Worm (Caenorhabditis elegans): ENCODE data around the gene nep-10.

Gene nep-10

DNA sequence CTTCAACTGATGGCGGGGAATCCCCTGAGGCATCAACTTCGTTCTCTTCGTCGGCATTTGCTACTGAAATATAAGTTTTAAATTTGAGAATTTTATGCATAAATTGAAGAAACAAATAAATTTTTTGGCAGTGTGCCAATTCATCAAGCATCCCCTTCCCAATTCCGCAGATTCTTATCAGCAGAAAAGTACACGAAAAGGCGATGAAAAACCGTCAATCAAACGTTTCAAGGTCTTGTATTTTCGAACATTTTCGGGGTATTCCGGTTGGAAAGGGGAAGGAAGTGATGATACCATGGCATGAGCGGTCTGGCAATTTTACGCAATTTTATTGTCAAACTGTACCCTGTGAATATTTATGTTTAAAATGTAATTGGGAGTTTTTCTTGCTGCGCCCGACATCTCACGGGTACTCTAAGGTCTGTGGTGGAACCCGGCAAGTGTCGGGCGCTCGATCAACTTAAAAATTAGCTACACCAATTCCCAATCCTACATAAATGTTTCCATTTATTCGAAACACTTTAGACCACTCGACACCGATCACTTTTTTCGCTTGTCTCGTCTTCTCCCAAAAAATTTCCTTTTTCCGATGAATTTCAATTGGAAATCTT, 32.2 kb upstream of the nep-10 start:
- no peak for TF ChIP-seq unc-62 (GFP tag; optimal IDR thresholded peaks at IDR 0.05)

DNA sequence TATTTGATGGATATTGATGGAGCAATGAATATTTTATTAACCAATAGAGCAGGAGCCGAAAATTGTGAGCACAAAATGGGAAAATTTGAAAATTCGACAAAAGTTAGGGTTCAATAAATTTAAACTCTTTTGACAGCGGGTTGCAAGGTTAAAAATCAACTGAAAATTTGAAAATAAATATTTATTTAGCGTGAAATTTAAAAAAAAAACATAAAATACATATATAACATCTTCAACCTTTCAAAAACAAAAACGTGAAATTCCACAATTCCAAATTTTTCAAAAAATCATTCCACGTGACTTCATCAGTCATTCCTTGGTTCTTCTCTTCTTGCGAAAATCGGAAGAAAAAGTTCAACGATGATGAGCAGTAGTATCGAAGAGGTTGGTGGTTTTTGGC, 26.6 kb upstream of the nep-10 start, which contains the start of gene C16C8.18:
Gene C16C8.18, plus strand, starts transcription at position 301 of the 400 bp plus-strand sequence.
- TF ChIP-seq unc-62 (GFP tag; optimal IDR thresholded peaks at IDR 0.05) = no peak

DNA sequence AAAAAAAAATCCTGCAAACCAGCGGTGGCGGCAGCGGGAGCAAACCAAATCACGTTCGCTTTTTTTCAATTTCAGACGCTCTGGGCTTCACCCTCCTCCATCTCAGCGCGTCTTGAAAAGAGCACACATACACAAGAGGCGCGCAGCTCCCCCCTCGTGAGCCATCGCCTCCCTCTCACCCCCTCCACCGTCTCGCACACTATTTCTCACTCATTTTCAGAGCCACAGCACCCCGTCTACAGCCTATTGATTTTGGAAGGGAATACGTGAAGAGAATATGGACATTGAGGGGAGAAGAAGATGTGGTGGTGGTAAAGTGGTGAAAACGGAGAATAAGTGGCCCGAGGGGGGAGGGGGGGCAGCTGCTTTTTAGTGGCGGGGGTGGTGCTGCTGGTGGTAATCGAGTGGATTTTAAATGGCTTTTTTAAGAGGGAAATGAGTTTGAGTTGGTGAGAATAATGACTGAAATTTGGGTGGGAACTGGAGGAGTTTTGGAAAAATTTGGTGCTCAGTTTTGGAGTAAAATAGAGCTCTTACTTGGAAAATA, 25.5 kb upstream of the nep-10 start:
- no peak for TF ChIP-seq unc-62 (GFP tag; optimal IDR thresholded peaks at IDR 0.05)

DNA sequence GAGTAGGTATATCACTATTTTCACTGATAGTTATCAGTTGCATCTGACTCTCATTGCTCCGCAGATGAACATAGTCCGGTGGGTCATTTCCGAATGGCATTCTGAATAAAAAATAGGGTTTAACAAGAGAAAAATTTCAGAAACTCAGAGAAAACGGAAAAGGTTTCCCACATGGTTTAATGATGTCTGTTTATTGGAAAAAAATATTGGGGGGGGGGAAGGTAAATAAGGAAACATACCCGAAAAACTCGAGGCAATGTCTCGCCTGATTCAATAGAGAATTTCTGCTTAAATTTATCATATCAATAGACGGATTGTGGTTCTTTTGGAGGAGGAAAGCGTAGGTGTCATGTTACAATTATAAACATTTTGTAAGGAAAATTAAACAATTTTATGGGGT, 22.7 kb upstream of the nep-10 start, which contains the start of gene nep-11:
Gene nep-11, minus strand, starts transcription at position 101 of the 400 bp plus-strand sequence.
- no peak for TF ChIP-seq unc-62 (GFP tag; optimal IDR thresholded peaks at IDR 0.05)

DNA sequence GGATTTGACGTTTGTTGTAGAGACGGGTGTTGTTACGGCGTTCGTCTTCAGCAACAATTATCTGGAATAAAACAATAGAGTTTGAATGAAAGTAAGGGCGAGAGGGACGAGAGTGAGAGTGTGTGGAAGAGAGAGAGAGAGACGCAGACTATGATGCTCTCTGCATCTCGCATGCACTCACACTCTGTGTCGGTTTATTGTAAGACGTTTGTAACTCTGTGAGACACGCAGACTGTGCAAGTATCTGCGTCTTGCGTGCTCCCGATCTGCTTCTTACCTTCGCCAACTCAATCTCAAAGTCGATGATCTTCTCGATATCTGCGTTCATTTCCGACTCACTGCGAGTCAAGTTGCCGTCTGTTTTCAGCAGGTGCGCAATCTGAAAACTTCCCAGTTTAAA, 20.2 kb upstream of the nep-10 start:
- TF ChIP-seq unc-62 (GFP tag; optimal IDR thresholded peaks at IDR 0.05) = no peak

DNA sequence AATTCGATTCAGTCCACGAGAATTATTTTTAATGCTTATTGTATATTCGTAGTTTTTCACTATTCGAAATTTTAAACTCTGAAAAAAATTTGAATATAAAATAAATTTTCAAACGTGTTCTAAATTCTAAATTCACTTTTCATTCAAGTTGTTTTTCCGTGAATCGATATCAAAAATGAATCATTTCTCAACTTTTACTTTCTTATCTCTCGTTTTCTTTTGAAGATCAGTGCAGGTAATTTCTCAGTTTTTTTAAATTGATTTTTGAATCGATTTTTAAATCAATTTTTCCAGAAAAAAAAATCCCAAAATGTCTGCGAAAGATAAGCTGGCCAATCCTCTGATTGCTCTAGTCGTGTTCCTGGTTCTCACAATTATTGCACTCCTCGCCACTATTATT, 13.8 kb upstream of the nep-10 start, which contains the start of gene nep-6:
Gene nep-6, plus strand, starts transcription at position 301 of the 400 bp plus-strand sequence.
- no peak for TF ChIP-seq unc-62 (GFP tag; optimal IDR thresholded peaks at IDR 0.05)

DNA sequence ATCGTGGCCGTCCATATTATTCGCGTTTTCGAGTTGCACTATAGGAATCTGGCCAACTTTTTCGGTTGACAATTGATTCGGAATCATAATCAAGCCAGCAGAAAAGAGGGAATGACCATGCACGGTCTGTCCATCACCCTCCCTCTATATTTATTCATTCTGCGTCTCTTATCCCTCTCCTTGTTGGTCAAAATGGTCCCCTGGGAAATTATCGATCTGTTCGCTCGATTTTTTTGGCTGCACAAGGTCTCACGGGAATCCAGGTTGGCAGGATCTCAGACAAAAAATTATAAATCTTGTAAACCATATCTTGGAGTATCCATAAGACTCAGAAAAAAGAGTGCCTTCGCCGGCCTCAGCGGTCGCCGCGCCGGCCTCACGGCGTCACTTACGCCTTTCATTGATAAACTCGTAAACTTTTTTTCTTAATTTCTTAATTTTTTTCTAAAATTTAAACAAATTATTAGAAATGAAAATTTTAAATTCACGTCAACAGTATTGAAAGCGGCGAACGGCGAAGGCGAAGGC, 11.7 kb upstream of the nep-10 start, which contains the start of the genes F18A12.7 and F18A12.2:
Gene F18A12.7, minus strand, starts transcription at position 101 of the 528 bp plus-strand sequence.
Gene F18A12.2, plus strand, starts transcription at position 478 of the 528 bp plus-strand sequence.
- no peak for TF ChIP-seq unc-62 (GFP tag; optimal IDR thresholded peaks at IDR 0.05)

DNA sequence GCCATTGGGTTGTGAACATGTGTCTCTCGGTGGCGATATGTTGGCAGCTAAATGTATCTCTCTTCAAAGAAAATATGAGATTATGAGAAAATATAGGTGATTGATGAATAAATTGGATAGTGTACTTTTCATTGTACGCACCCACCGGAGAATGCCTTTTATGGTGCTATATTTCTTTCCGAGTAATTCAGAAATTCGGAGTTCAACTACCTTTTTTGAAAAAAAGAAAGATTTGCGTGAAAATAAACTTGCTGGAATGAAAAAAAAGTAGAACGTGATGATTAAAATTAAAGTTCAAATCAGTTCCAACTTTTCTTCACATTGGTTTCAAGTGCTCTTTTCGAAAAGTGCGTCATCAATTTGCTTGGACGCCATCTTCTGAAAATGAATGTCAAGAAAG, 781 bp upstream of the nep-10 start, which contains the start of gene nep-8:
Gene nep-8, plus strand, starts transcription at position 301 of the 400 bp plus-strand sequence.
- no peak for TF ChIP-seq unc-62 (GFP tag; optimal IDR thresholded peaks at IDR 0.05)

DNA sequence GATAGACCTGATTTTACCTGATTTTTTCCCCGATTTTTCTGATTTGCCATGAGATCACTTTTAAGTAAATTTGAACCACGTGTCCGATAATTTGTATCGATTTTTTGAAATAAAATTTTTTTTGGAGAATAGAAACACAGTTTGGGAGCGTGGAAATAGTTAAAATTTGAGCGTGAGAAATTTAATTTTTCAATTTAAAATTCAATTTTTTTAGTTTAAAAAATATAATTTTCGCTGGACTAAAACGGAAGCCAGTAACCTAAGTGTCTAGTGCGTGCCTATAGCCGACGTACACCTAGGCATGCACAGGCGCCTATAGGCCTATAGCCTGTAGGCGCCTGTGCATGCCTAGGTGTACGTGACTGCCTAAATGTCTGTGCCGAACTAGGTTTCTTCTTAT, 3.5 kb downstream of the nep-10 start, which contains the start of gene nep-9:
Gene nep-9, minus strand, starts transcription at position 101 of the 400 bp plus-strand sequence.
- no peak for TF ChIP-seq unc-62 (GFP tag; optimal IDR thresholded peaks at IDR 0.05)

DNA sequence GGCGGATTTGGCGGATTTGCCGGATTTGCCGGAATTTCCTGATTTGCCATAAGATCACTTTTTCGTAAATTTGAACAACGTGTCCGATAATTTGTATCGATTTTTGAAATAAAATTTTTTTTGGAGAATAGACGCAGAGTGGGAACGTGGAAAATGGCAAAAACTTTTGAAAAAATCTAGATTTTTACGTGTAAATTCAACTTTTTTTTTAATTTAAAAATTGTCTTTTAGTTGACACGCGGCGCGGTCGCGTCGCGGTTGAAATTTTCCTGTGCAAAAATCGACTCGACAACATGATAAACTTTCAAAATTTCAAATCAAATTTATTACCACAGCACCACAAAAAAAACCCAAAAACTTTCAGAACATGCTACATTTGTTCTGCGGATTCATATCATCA, 7.3 kb downstream of the nep-10 start, which contains the start of gene nep-20:
Gene nep-20, minus strand, starts transcription at position 101 of the 400 bp plus-strand sequence.
- no peak for TF ChIP-seq unc-62 (GFP tag; optimal IDR thresholded peaks at IDR 0.05)

DNA sequence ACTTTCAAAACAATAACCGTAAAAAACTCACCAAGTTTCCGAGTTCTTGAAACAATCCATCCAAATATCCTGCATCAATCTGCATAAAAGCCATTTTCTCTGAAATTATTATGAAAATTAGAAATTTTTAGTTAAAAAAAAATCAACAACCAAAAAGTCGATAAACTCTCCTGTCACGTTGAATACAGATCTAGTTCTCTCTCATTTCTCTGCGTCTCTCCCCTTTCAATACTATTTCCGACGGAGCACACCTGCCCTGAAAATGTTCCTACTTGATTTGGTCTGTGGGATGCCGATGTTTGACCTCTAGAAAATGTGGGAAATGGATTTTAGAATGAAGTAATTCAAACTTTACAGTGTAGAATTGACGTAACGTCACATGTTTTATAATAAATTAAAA, 15.3 kb downstream of the nep-10 start, which contains the start of gene T06D4.6:
Gene T06D4.6, minus strand, starts transcription at position 101 of the 400 bp plus-strand sequence.
- no peak for TF ChIP-seq unc-62 (GFP tag; optimal IDR thresholded peaks at IDR 0.05)

DNA sequence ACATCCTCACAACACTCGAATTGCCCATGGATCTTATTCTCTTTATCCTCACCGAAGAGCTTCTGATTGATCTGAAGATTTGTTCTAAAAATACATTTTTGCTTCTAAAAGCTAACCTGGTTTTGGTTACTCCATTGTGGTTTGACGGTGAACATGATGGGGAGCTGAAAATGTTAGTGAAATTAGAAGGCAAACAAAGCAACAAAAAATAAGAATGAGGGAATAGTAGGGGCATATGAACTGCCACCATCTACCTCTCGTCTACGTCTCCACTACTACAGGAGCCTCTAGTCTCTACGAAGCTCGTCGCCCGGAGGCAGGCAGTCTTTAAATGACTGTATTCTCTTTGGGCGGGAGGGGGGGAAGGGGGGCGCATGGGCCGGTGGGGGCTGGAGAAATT, 17.0 kb downstream of the nep-10 start, which contains the start of gene T06D4.2:
Gene T06D4.2, minus strand, starts transcription at position 170 of the 400 bp plus-strand sequence.
- TF ChIP-seq unc-62 (GFP tag; optimal IDR thresholded peaks at IDR 0.05) = no peak

DNA sequence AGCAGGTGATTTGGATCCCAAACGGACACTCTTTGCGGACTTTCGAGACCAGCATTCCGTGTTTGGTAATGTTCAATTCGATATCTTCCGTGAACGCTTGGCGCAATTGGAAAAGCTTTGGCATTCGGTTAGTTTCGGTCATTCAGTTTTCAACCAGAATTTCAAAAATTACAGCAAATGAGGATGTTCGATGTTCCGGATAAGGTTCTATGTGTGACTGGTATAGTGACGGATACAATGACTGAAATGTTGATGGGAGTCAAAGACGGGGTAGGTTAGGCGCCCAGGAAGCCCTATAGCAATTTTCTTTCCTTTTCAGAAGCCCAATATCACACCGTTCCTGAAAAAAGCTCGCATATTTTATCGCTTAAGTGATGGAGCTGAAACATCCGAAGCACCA, 19.6 kb downstream of the nep-10 start:
- no peak for TF ChIP-seq unc-62 (GFP tag; optimal IDR thresholded peaks at IDR 0.05)

DNA sequence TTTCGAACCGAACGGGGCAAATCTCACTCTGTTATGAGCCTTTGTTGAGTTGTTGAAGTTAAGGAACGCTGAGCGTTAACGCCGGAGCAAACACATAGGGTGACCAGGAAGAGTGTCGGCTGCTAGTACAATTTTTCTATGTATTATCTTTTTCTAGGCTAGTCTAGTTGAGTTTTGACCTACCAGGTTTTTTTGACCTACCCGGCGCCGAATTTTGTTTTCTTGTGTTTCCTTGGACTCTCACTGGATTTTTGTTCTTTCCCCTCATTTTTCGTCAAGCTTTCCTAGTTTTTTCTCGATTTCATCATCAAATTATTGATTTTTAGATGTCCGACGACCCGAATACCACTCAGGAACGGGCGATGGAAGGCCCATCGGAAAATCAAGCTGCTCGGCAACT, 21.2 kb downstream of the nep-10 start, which contains the start of gene T06D4.1:
Gene T06D4.1, plus strand, starts transcription at position 321 of the 400 bp plus-strand sequence.
- TF ChIP-seq unc-62 (GFP tag; optimal IDR thresholded peaks at IDR 0.05) = no peak

DNA sequence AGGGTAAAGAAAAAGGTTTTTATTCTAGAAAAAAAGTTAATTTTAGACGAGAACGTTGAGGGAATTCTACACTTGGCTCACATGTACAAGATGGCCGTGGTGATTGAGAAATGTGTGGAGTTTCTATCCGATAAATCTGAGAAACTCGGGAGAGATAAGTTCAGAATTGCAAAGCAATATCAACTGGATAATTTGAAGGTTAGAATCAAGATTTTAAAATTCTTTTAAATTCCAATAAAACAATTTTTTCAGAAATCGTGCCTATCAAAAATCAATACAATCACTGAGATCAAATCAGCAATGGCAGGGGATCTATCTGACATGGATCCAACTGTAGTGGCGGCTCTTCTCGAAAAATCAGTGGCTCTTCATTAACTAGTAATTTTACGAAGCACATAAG, 24.5 kb downstream of the nep-10 start, which contains the start of gene Y49F6C.2:
Gene Y49F6C.2, plus strand, starts transcription at position 301 of the 400 bp plus-strand sequence.
- no peak for TF ChIP-seq unc-62 (GFP tag; optimal IDR thresholded peaks at IDR 0.05)

DNA sequence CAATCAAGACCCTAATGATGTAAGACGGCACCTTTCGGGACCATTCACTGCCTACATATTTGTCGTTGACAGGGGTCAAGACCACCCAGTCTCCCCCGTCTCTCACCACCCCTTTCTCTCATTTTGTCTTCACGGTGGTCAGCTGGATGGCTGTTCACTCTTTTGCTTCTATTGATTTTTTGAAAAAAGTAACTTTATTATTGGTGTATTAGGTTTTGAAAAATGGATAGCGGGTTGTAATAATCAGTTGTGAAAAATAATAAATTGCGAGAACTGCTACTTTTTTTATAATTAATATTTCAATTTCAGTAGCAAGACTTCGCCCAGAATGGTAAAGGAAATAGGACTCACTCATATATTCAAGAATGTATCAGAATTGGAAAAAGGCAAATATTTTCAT, 26.0 kb downstream of the nep-10 start, which contains the start of gene bath-9:
Gene bath-9, plus strand, starts transcription at position 301 of the 400 bp plus-strand sequence.
- TF ChIP-seq unc-62 (GFP tag; optimal IDR thresholded peaks at IDR 0.05) = no peak
